Worm (Caenorhabditis elegans) whole organism, L3 larva: Measurements from ENCODE around the gene cyc-2.1.

ENCODE experiments used
- aly-2 ChIP-seq: fragments of 150-350 bp; optimal IDR thresholded peaks from 2 replicates; lab custom pipeline; 2014; ENCODE audit warnings: missing biosample characterization, missing genetic modification characterization
- elt-2 ChIP-seq: sonication (generic microtip); optimal IDR thresholded peaks from 2 replicates; lab custom pipeline; 2016; ENCODE audit warnings: missing genetic modification reagents, mild to moderate bottlenecking, missing genetic modification characterization, missing compliant biosample characterization
- fkh-10 ChIP-seq: sonication (generic microtip); optimal IDR thresholded peaks from 2 replicates; lab custom pipeline; 2017; ENCODE audit warnings: missing biosample characterization, missing genetic modification reagents, missing genetic modification characterization
- nfya-1 ChIP-seq: sonication (generic microtip); optimal IDR thresholded peaks from 2 replicates; lab custom pipeline; 2017; ENCODE audit warnings: missing genetic modification characterization, mild to moderate bottlenecking, missing compliant biosample characterization, antibody characterized with exemption, moderate library complexity; ENCODE audit not compliant: insufficient read depth
- ztf-11 ChIP-seq: fragments of 150-350 bp; optimal IDR thresholded peaks from 2 replicates; lab custom pipeline; 2014; ENCODE audit warnings: missing biosample characterization, missing genetic modification characterization

ce11 chrIV:4751814-4752213 lies 3.0 kb upstream of the cyc-2.1 start, which contains the start of gene Y17G9B.4:
- TF ChIP-seq nfya-1 (no peak), aly-2 (no peak), ztf-11 (tag; lab: Kevin White, UChicago) (no peak), elt-2 (tag; lab: Kevin White, UChicago) (no peak), fkh-10 (GFP tag; lab: Kevin White, UChicago) (no peak)
